Worm (Caenorhabditis elegans): ENCODE data around the gene sru-44.
"Not testable (repeated sequence)": the region's sequence is repeated elsewhere in the genome, so short reads cannot be mapped to it uniquely, and the experiment has no call there.

The sru-44 gene

DNA sequence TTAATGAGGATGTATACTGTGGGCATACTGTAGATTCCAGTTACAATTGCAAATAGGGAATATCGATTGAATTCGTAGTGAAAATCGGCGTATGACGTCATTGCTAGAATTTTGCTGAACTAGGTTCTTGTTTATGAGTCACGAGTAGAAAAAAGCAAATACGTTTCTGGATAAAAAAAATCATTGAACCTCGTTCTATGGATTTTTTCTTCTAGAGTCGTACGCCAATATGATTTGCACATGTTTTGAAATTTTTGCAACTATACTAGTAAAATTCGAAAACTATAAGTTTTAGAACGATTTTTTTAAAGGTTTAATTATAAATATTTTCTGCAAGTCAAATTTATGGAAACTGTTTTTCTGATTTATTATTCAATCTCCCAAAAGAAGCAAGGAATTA lies at the start of gene sru-44:
Gene sru-44, minus strand, starts transcription at position 101 of the 400 bp plus-strand sequence.
- TF ChIP-seq zip-4 (GFP tag; optimal IDR thresholded peaks at IDR 0.05) (no peak), snpc-4 (tag; optimal IDR thresholded peaks at IDR 0.05) (no peak), ceh-90 (tag; optimal IDR thresholded peaks at IDR 0.05) (no peak), C04F5.9 (tag; optimal IDR thresholded peaks at IDR 0.05) (no peak), nhr-47 (tag; optimal IDR thresholded peaks at IDR 0.05) (no peak), nhr-77 (tag; optimal IDR thresholded peaks at IDR 0.05) (no peak), irx-1 (tag; optimal IDR thresholded peaks at IDR 0.05) (no peak), ztf-11 (tag; optimal IDR thresholded peaks at IDR 0.05) (no peak), ceh-88 (GFP tag; IDR thresholded peaks at IDR 0.05) (no peak), skn-1 (tag; optimal IDR thresholded peaks at IDR 0.05) (no peak), grh-1 (GFP tag; IDR thresholded peaks at IDR 0.05) (no peak), pqm-1 (tag; optimal IDR thresholded peaks at IDR 0.05) (no peak), mep-1 (tag; optimal IDR thresholded peaks at IDR 0.05) (no peak), nhr-11 (tag; optimal IDR thresholded peaks at IDR 0.05) (no peak), fos-1 (tag; optimal IDR thresholded peaks at IDR 0.05) (no peak), egl-27 (tag; optimal IDR thresholded peaks at IDR 0.05) (no peak), lin-13 (GFP tag; optimal IDR thresholded peaks at IDR 0.05) (no peak), pax-3 (tag; optimal IDR thresholded peaks at IDR 0.05) (no peak), C34B4.2 (tag; optimal IDR thresholded peaks at IDR 0.05) (no peak)

DNA sequence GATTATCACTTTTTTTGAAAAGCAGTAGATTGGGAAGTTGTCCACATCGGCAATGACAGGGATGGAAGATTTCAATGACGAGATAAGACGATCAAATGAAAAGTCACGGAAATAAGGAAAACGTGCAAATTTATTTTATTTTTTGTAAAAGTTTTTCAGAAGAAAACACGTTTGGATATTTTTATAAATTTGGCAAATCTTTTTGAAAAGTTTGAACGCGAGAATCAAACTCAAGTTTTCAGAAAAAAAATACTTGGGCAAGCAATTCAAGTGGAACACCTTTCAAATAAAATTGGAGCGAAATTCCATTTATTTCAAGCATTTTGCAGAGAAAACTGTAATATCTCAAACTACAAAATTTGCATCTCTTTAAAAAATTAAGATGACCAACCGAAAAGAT lies 47.4 kb upstream of the sru-44 start, which contains the start of gene F36D3.5:
Gene F36D3.5, minus strand, starts transcription at position 101 of the 400 bp plus-strand sequence.
- not testable (repeated sequence) for TF ChIP-seq elt-3 (tag; optimal IDR thresholded peaks at IDR 0.05); rnt-1 (tag; optimal IDR thresholded peaks at IDR 0.05); alr-1 (tag; optimal IDR thresholded peaks at IDR 0.05; ENCODE audit: borderline replicate concordance)

DNA sequence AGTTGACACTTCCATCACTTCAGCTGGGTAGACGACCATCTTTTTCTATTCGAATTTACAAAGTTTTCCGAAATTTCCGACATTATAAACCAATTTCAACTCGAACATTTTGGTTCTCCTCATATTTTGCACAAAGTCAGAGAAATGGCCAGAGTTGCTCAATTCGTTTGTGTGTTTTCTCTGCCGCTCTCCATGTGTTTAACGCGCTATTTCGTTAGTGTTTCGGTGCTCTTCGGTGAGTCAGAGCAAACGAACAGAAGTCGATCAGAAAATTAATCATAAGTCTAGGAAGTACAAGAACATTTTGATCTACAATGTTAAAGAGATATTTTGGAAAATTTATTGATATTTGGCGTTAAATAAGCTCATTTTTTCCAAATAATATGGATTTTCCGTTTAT lies 40.9 kb upstream of the sru-44 start, which contains the start of gene srr-3:
Gene srr-3, minus strand, starts transcription at position 101 of the 400 bp plus-strand sequence.
- no peak for TF ChIP-seq lin-14 (GFP tag; optimal IDR thresholded peaks at IDR 0.05)
- TF ChIP-seq nhr-11 (tag; optimal IDR thresholded peaks at IDR 0.05), result no peak
- TF ChIP-seq skn-1 (tag; optimal IDR thresholded peaks at IDR 0.05), result no peak

DNA sequence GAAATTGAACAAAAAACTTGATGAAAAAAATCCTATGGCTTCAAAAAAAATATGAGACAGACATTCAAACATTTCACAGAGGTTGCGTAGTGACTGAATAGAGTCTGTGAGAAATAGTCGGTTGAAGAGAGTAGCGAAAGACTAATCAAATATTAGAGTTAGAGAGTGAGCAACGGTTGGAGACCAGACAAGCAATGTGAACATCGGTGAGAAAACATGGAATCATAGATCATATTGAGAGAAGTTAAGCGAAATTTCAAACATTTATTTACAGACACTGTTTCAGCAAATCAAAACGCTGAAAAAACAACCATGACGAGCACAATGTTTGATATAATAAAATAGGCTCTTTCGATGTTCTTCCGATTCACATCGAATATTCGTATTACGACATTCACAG lies 38.9 kb upstream of the sru-44 start:
- TF ChIP-seq mep-1 (tag; optimal IDR thresholded peaks at IDR 0.05), result no peak
- TF ChIP-seq lin-14 (GFP tag; optimal IDR thresholded peaks at IDR 0.05), result peak; percentile 8

DNA sequence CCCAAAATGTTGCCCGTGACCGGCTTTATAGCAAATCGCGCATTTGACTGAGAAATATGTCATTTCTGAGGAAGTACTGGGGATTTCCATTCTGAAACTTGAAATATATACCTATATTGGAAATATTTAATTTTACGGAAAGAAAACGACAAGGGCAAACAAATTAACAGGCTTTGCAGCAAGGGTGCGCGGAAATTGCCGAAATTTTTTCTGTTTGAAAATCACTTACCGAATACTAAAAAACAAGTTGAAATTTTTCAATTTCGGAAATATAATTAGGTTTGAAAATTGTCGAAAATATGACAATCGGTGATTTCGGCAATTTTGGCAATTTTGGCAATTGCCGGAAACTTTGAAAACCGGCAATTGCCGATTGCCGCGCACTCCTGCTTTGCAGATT lies 38.1 kb upstream of the sru-44 start, which contains the start of gene nhr-54:
Gene nhr-54, minus strand, starts transcription at position 101 of the 400 bp plus-strand sequence.
- no peak for TF ChIP-seq nhr-237 (tag; optimal IDR thresholded peaks at IDR 0.05)
- no peak for TF ChIP-seq hpl-2 (GFP tag; optimal IDR thresholded peaks at IDR 0.05)
- no peak for TF ChIP-seq grh-1 (GFP tag; IDR thresholded peaks at IDR 0.05)
- TF ChIP-seq nhr-84 (tag; optimal IDR thresholded peaks at IDR 0.05), result no peak
- no peak for TF ChIP-seq unc-30 (tag; optimal IDR thresholded peaks at IDR 0.05)
- TF ChIP-seq nhr-11 (tag; optimal IDR thresholded peaks at IDR 0.05), result no peak
- no peak for TF ChIP-seq fkh-10 (GFP tag; optimal IDR thresholded peaks at IDR 0.05)
- no peak for TF ChIP-seq lin-13 (GFP tag; optimal IDR thresholded peaks at IDR 0.05)
- TF ChIP-seq ztf-11 (tag; optimal IDR thresholded peaks at IDR 0.05), result no peak
- no peak for TF ChIP-seq efl-3 (GFP tag; optimal IDR thresholded peaks at IDR 0.05)
- TF ChIP-seq C34B4.2 (tag; optimal IDR thresholded peaks at IDR 0.05), result no peak
- TF ChIP-seq sup-37 (GFP tag; optimal IDR thresholded peaks at IDR 0.05), result no peak
- TF ChIP-seq aha-1 (tag; optimal IDR thresholded peaks at IDR 0.05), result no peak
- TF ChIP-seq nhr-85 (tag), result no peak
- no peak for TF ChIP-seq aly-2 (tag; optimal IDR thresholded peaks at IDR 0.05)
- TF ChIP-seq nhr-47 (tag; optimal IDR thresholded peaks at IDR 0.05), result no peak
- TF ChIP-seq snu-23 (GFP tag; optimal IDR thresholded peaks at IDR 0.05), result no peak
- no peak for TF ChIP-seq ceh-8 (GFP tag; optimal IDR thresholded peaks at IDR 0.05)
